Worm (Caenorhabditis elegans) whole organism, late embryonic: ENCODE data around the gene F12E12.1.

Source experiments
- C38D4.7 ChIP-seq: fragments of 200-800 bp; sonication (Bioruptor generic); optimal IDR thresholded peaks from 2 replicates; lab custom pipeline; 2018; ENCODE audit warnings: mild to moderate bottlenecking, missing genetic modification characterization, moderate library complexity, missing compliant biosample characterization
- F13H6.1 ChIP-seq: sonication (generic microtip); optimal IDR thresholded peaks from 2 replicates; lab custom pipeline; 2016; ENCODE audit warnings: missing genetic modification characterization, missing compliant biosample characterization
- K09A11.1 ChIP-seq: sonication (generic microtip); optimal IDR thresholded peaks from 2 replicates; lab custom pipeline; 2017; ENCODE audit warnings: antibody characterized with exemption, mild to moderate bottlenecking, missing genetic modification characterization, missing compliant biosample characterization; ENCODE audit not compliant: insufficient read depth
- Y22D7AL.16 ChIP-seq: sonication (generic microtip); optimal IDR thresholded peaks from 2 replicates; lab custom pipeline; 2016; ENCODE audit warnings: missing genetic modification characterization, missing compliant biosample characterization
- ceh-19 ChIP-seq: fragments of 200-800 bp; sonication (Bioruptor generic); optimal IDR thresholded peaks from 2 replicates; lab custom pipeline; 2018; ENCODE audit warnings: mild to moderate bottlenecking, missing genetic modification characterization, missing compliant biosample characterization
- ceh-2 ChIP-seq: sonication (generic microtip); optimal IDR thresholded peaks from 2 replicates; lab custom pipeline; 2016; ENCODE audit warnings: missing genotype, missing genetic modification characterization, missing compliant biosample characterization
- ceh-22 ChIP-seq: sonication (generic microtip); optimal IDR thresholded peaks from 2 replicates; lab custom pipeline; 2017; ENCODE audit warnings: missing biosample characterization, missing genetic modification characterization
- ceh-31 ChIP-seq: sonication (generic microtip); optimal IDR thresholded peaks from 2 replicates; lab custom pipeline; 2016; ENCODE audit warnings: missing genetic modification characterization, missing compliant biosample characterization
- ceh-48 ChIP-seq: sonication (generic microtip); optimal IDR thresholded peaks from 2 replicates; lab custom pipeline; 2016; ENCODE audit warnings: missing genetic modification characterization, inconsistent platforms, missing compliant biosample characterization
- ceh-6 ChIP-seq: fragments of 200-800 bp; sonication (Bioruptor generic); optimal IDR thresholded peaks from 2 replicates; lab custom pipeline; 2018; ENCODE audit warnings: mild to moderate bottlenecking, missing genetic modification characterization, missing compliant biosample characterization
- ceh-9 ChIP-seq: sonication (generic microtip); optimal IDR thresholded peaks from 2 replicates; lab custom pipeline; 2016; ENCODE audit warnings: mild to moderate bottlenecking, missing genetic modification characterization, inconsistent platforms, missing compliant biosample characterization
- dmd-4 ChIP-seq: sonication (generic microtip); optimal IDR thresholded peaks from 2 replicates; lab custom pipeline; 2016; ENCODE audit warnings: borderline replicate concordance, missing genetic modification characterization, missing compliant biosample characterization
- elt-2 ChIP-seq: sonication (generic microtip); optimal IDR thresholded peaks from 2 replicates; lab custom pipeline; 2016; ENCODE audit warnings: missing genetic modification reagents, missing genetic modification characterization, missing compliant biosample characterization
- eyg-1 ChIP-seq: sonication (generic microtip); optimal IDR thresholded peaks from 2 replicates; lab custom pipeline; 2016; ENCODE audit warnings: missing genotype, missing genetic modification characterization, missing compliant biosample characterization
- gmeb-2 ChIP-seq: sonication (generic microtip); optimal IDR thresholded peaks from 2 replicates; lab custom pipeline; 2016; ENCODE audit warnings: missing genetic modification characterization, inconsistent platforms, missing compliant biosample characterization
- hlh-15 ChIP-seq: sonication (generic microtip); optimal IDR thresholded peaks from 2 replicates; lab custom pipeline; 2016; ENCODE audit warnings: missing genetic modification characterization, missing compliant biosample characterization
- hlh-30 ChIP-seq: sonication (generic microtip); optimal IDR thresholded peaks from 2 replicates; lab custom pipeline; 2017; ENCODE audit warnings: antibody characterized with exemption, missing genetic modification characterization, missing compliant biosample characterization; ENCODE audit not compliant: insufficient read depth
- lin-11 ChIP-seq: fragments of 200-800 bp; sonication (Bioruptor generic); optimal IDR thresholded peaks from 2 replicates; lab custom pipeline; 2018; ENCODE audit warnings: mild to moderate bottlenecking, missing genetic modification characterization, missing compliant biosample characterization
- mec-3 ChIP-seq: sonication (generic microtip); optimal IDR thresholded peaks from 2 replicates; lab custom pipeline; 2016; ENCODE audit warnings: borderline replicate concordance, missing genetic modification characterization, missing compliant biosample characterization
- npax-4 ChIP-seq: sonication (generic microtip); optimal IDR thresholded peaks from 2 replicates; lab custom pipeline; 2016; ENCODE audit warnings: missing genetic modification characterization, missing compliant biosample characterization
- odd-2 ChIP-seq: sonication (generic microtip); optimal IDR thresholded peaks from 2 replicates; lab custom pipeline; 2017; ENCODE audit warnings: antibody characterized with exemption, mild to moderate bottlenecking, missing genetic modification characterization, missing compliant biosample characterization
- pag-3 ChIP-seq: sonication (generic microtip); optimal IDR thresholded peaks from 2 replicates; lab custom pipeline; 2016; ENCODE audit warnings: missing compliant biosample characterization, missing genetic modification characterization, borderline replicate concordance
- pha-2 ChIP-seq: sonication (generic microtip); optimal IDR thresholded peaks from 2 replicates; lab custom pipeline; 2017; ENCODE audit warnings: mild to moderate bottlenecking, missing genetic modification characterization, missing compliant biosample characterization
- pha-4 ChIP-seq: fragments of 150-350 bp; optimal IDR thresholded peaks from 2 replicates; lab custom pipeline; 2018; ENCODE audit warnings: missing biosample characterization, missing genetic modification reagents, missing genetic modification characterization
- pqm-1 ChIP-seq: sonication (generic microtip); optimal IDR thresholded peaks from 2 replicates; lab custom pipeline; 2016; ENCODE audit warnings: missing genetic modification characterization, missing compliant biosample characterization
- pros-1 ChIP-seq: fragments of 150-350 bp; optimal IDR thresholded peaks from 2 replicates; lab custom pipeline; 2014; ENCODE audit warnings: missing biosample characterization, missing genetic modification reagents, missing genetic modification characterization
- ref-2 ChIP-seq: sonication (generic microtip); optimal IDR thresholded peaks from 2 replicates; lab custom pipeline; 2016; ENCODE audit warnings: missing genetic modification characterization, missing compliant biosample characterization
- syd-9 ChIP-seq: sonication (generic microtip); optimal IDR thresholded peaks from 2 replicates; lab custom pipeline; 2016; ENCODE audit warnings: mild to moderate bottlenecking, missing genetic modification characterization, moderate library complexity, missing compliant biosample characterization
- tbx-2 ChIP-seq: sonication (generic microtip); optimal IDR thresholded peaks from 2 replicates; lab custom pipeline; 2016; ENCODE audit warnings: missing genetic modification characterization, missing compliant biosample characterization
- tbx-7 ChIP-seq: sonication (generic microtip); optimal IDR thresholded peaks from 2 replicates; lab custom pipeline; 2016; ENCODE audit warnings: missing genotype, missing genetic modification characterization, missing compliant biosample characterization
- unc-42 ChIP-seq: sonication (generic microtip); optimal IDR thresholded peaks from 2 replicates; lab custom pipeline; 2016; ENCODE audit warnings: missing genotype, missing genetic modification characterization, missing compliant biosample characterization

Gene F12E12.1

ce11 chrII:3724175-3724715 is 17.4 kb upstream of the F12E12.1 start, which contains the start of gene C46E10.1:
C46E10.1 (plus strand) TSS chrII:3724225.
- no peak for TF ChIP-seq ceh-22 (tag; lab: Kevin White, UChicago)
- TF ChIP-seq ceh-31 (tag; lab: Kevin White, UChicago): no peak
- TF ChIP-seq mec-3 (tag; lab: Kevin White, UChicago): peak; percentile 6

- TF ChIP-seq C38D4.7 (GFP tag; lab: Kevin White, UChicago): no peak
- no peak for TF ChIP-seq ceh-9 (tag; lab: Kevin White, UChicago)
- no peak for TF ChIP-seq hlh-30 (tag; lab: Kevin White, UChicago)
- no peak for TF ChIP-seq Y22D7AL.16 (tag; lab: Kevin White, UChicago)
- no peak for TF ChIP-seq ceh-19
- no peak for TF ChIP-seq ceh-22 (tag; lab: Kevin White, UChicago)
- TF ChIP-seq pha-2 (tag; lab: Kevin White, UChicago): no peak
- TF ChIP-seq eyg-1: no peak
- no peak for TF ChIP-seq dmd-4
- no peak for TF ChIP-seq pqm-1 (tag; lab: Kevin White, UChicago)
- TF ChIP-seq ceh-48: no peak
Measured at ce11 chrII:3727996-3728395, 13.7 kb upstream of the F12E12.1 start, which contains the start of gene C46E10.8. C46E10.8 (minus strand) TSS chrII:3728096.

- TF ChIP-seq tbx-7 (no peak), unc-42 (tag; lab: Kevin White, UChicago) (no peak)
Measured at ce11 chrII:3731723-3732122, 10.0 kb upstream of the F12E12.1 start, which contains the start of the genes sdz-12 and bath-31. sdz-12 (minus strand) TSS chrII:3731823. bath-31 (plus strand) TSS chrII:3731973.

ce11 chrII:3736893-3737375 is 4.8 kb upstream of the F12E12.1 start, which contains the start of gene F12E12.6:
F12E12.6 (minus strand) TSS chrII:3736943.
- TF ChIP-seq elt-2 (tag; lab: Kevin White, UChicago): no peak

ce11 chrII:3739647-3740046 is 2.0 kb upstream of the F12E12.1 start, which contains the start of gene F12E12.2:
F12E12.2 (plus strand) TSS chrII:3739947.
- TF ChIP-seq ceh-2 (tag; lab: Kevin White, UChicago): no peak
- TF ChIP-seq lin-11 (tag; lab: Kevin White, UChicago): no peak
- no peak for TF ChIP-seq C38D4.7 (GFP tag; lab: Kevin White, UChicago)
- no peak for TF ChIP-seq F13H6.1 (tag; lab: Kevin White, UChicago)
- TF ChIP-seq ceh-6 (GFP tag; lab: Kevin White, UChicago): no peak
- TF ChIP-seq ref-2 (tag; lab: Kevin White, UChicago): no peak
- TF ChIP-seq unc-42 (tag; lab: Kevin White, UChicago): no peak
- TF ChIP-seq hlh-15: no peak
- no peak for TF ChIP-seq tbx-2

- TF ChIP-seq K09A11.1 (no peak), pros-1 (tag; lab: Kevin White, UChicago) (no peak), gmeb-2 (tag; lab: Kevin White, UChicago) (no peak), syd-9 (no peak), ceh-19 (no peak), npax-4 (tag; lab: Kevin White, UChicago) (no peak), odd-2 (no peak), dmd-4 (no peak), pag-3 (tag; lab: Kevin White, UChicago) (no peak), lin-11 (tag; lab: Kevin White, UChicago) (no peak), pha-4 (tag; lab: Kevin White, UChicago) (no peak)
Measured at ce11 chrII:3743684-3744200, 2.1 kb downstream of the F12E12.1 start, which contains the start of gene nta-1. nta-1 (minus strand) TSS chrII:3743814.
